Worm (Caenorhabditis elegans) whole organism, young adult: ENCODE measurements around the gene ZC513.14.

ENCODE experiments used
- B0336.3 ChIP-seq: fragments of 200-800 bp; sonication (Bioruptor generic); IDR thresholded peaks from 2 replicates; pipeline ENCODE4 v1.3.6; 2022; ENCODE audit warnings: missing genetic modification characterization, missing compliant biosample characterization
- D2030.7 ChIP-seq: fragments of 200-800 bp; sonication (Bioruptor generic); IDR thresholded peaks from 2 replicates; pipeline ENCODE4 v1.3.6; 2022; ENCODE audit warnings: missing genetic modification reagents, missing genetic modification characterization, missing compliant biosample characterization
- F22D6.2 ChIP-seq: sonication (generic microtip); optimal IDR thresholded peaks from 2 replicates; lab custom pipeline; 2016; ENCODE audit warnings: mild to moderate bottlenecking, missing genetic modification characterization, missing compliant biosample characterization
- F33H1.4 ChIP-seq: fragments of 200-800 bp; sonication (Bioruptor generic); IDR thresholded peaks from 2 replicates; pipeline ENCODE4 v1.3.6; 2022; ENCODE audit warnings: missing genetic modification reagents, missing genetic modification characterization, missing compliant biosample characterization
- F39B2.1 ChIP-seq: fragments of 200-800 bp; sonication (Bioruptor generic); IDR thresholded peaks from 2 replicates; pipeline ENCODE4 v1.3.6; 2022; ENCODE audit warnings: missing genetic modification reagents, missing genetic modification characterization, missing compliant biosample characterization
- F49E8.2 ChIP-seq: sonication (generic microtip); optimal IDR thresholded peaks from 3 replicates; lab custom pipeline; 2017; ENCODE audit warnings: missing genetic modification characterization, mild to moderate bottlenecking, missing compliant biosample characterization, antibody characterized with exemption, moderate library complexity; ENCODE audit not compliant: insufficient read depth
- F52B5.7 ChIP-seq: sonication (generic microtip); optimal IDR thresholded peaks from 2 replicates; lab custom pipeline; 2016; ENCODE audit warnings: mild to moderate bottlenecking, missing genetic modification characterization, missing compliant biosample characterization
- K12H6.12 ChIP-seq: fragments of 200-800 bp; sonication (Bioruptor generic); optimal IDR thresholded peaks from 2 replicates; lab custom pipeline; 2018; ENCODE audit warnings: mild to moderate bottlenecking, missing genetic modification characterization, missing compliant biosample characterization
- ZK185.1 ChIP-seq: sonication (generic microtip); optimal IDR thresholded peaks from 2 replicates; lab custom pipeline; 2016; ENCODE audit warnings: mild to moderate bottlenecking, missing genetic modification characterization, missing compliant biosample characterization; ENCODE audit not compliant: poor library complexity, severe bottlenecking
- ama-1 ChIP-seq, 3 experiments: fragments of 150-350 bp in 1 of 3; sonication (generic microtip) in 2 of 3; optimal IDR thresholded peaks; 2 replicates each; lab custom pipeline; 2014 to 2018; ENCODE audit warnings: missing biosample characterization in 2 of 3, missing genetic modification characterization in 2 of 3, missing genetic modification reagents in 2 of 3
- aptf-2 ChIP-seq: fragments of 200-800 bp; sonication (Bioruptor generic); conservative IDR thresholded peaks from 2 replicates; pipeline ENCODE4 v1.3.6; 2022; ENCODE audit warnings: missing genetic modification reagents, missing genetic modification characterization, missing compliant biosample characterization
- atf-7 ChIP-seq: sonication (generic microtip); optimal IDR thresholded peaks from 2 replicates; lab custom pipeline; 2017; ENCODE audit warnings: mild to moderate bottlenecking, missing genetic modification characterization, missing compliant biosample characterization
- attf-3 ChIP-seq: fragments of 200-800 bp; sonication (Bioruptor generic); conservative IDR thresholded peaks from 2 replicates; pipeline ENCODE4 v1.3.6; 2022; ENCODE audit warnings: missing genetic modification reagents, missing genetic modification characterization, missing compliant biosample characterization
- attf-5 ChIP-seq: fragments of 200-800 bp; sonication (Bioruptor generic); optimal IDR thresholded peaks from 2 replicates; lab custom pipeline; 2018; ENCODE audit warnings: mild to moderate bottlenecking, missing genetic modification characterization, missing compliant biosample characterization
- attf-6 ChIP-seq: fragments of 200-800 bp; sonication (Bioruptor generic); IDR thresholded peaks from 2 replicates; pipeline ENCODE4 v1.3.6; 2022; ENCODE audit warnings: missing genetic modification reagents, missing genetic modification characterization, missing compliant biosample characterization
- bed-1 ChIP-seq: fragments of 200-800 bp; sonication (Bioruptor generic); IDR thresholded peaks from 2 replicates; pipeline ENCODE4 v1.3.6; 2022; ENCODE audit warnings: missing genetic modification reagents, missing genetic modification characterization, missing compliant biosample characterization
- ccch-3 ChIP-seq: fragments of 200-800 bp; sonication (Bioruptor generic); optimal IDR thresholded peaks from 2 replicates; lab custom pipeline; 2018; ENCODE audit warnings: mild to moderate bottlenecking, missing genetic modification characterization, missing compliant biosample characterization
- cebp-1 ChIP-seq, 2 experiments: fragments of 200-800 bp in 1 of 2; sonication (Bioruptor generic) in 1 of 2; sonication (generic microtip) in 1 of 2; IDR thresholded peaks in 1 of 2; optimal IDR thresholded peaks in 1 of 2; 2 replicates each; pipeline versions ENCODE4 v1.3.6 to Lab custom; 2017 to 2022; ENCODE audit warnings: missing compliant biosample characterization in 2 of 2, missing genetic modification characterization in 2 of 2, mild to moderate bottlenecking in 1 of 2, missing genetic modification reagents in 1 of 2, moderate library complexity in 1 of 2
- ceh-27 ChIP-seq: fragments of 200-800 bp; sonication (Bioruptor generic); optimal IDR thresholded peaks from 2 replicates; lab custom pipeline; 2018; ENCODE audit warnings: mild to moderate bottlenecking, missing genetic modification characterization, moderate library complexity, missing compliant biosample characterization
- ceh-40 ChIP-seq: fragments of 200-800 bp; sonication (Bioruptor generic); IDR thresholded peaks from 2 replicates; pipeline ENCODE4 v1.3.6; 2022; ENCODE audit warnings: missing genetic modification characterization, missing compliant biosample characterization
- ceh-58 ChIP-seq: fragments of 200-800 bp; sonication (Bioruptor generic); IDR thresholded peaks from 2 replicates; pipeline ENCODE4 v1.3.6; 2022; ENCODE audit warnings: missing genetic modification characterization, missing compliant biosample characterization
- ceh-91 ChIP-seq: fragments of 200-800 bp; sonication (Bioruptor generic); IDR thresholded peaks from 2 replicates; pipeline ENCODE4 v1.3.6; 2022; ENCODE audit warnings: missing genetic modification reagents, missing genetic modification characterization, missing compliant biosample characterization
- chd-7 ChIP-seq: sonication (generic microtip); optimal IDR thresholded peaks from 2 replicates; lab custom pipeline; 2016; ENCODE audit warnings: mild to moderate bottlenecking, missing genetic modification characterization, moderate library complexity, missing compliant biosample characterization
- efl-1 ChIP-seq: fragments of 150-350 bp; optimal IDR thresholded peaks from 2 replicates; lab custom pipeline; 2014; ENCODE audit warnings: missing biosample characterization, missing genetic modification reagents, missing genetic modification characterization
- egl-18 ChIP-seq: fragments of 200-800 bp; sonication (Bioruptor generic); IDR thresholded peaks from 2 replicates; pipeline ENCODE4 v1.3.6; 2022; ENCODE audit warnings: missing genetic modification reagents, missing genetic modification characterization, missing compliant biosample characterization
- hlh-12 ChIP-seq: sonication (generic microtip); optimal IDR thresholded peaks from 2 replicates; lab custom pipeline; 2016; ENCODE audit warnings: missing genetic modification characterization, missing compliant biosample characterization
- hlh-26 ChIP-seq: fragments of 200-800 bp; sonication (Bioruptor generic); conservative IDR thresholded peaks from 2 replicates; pipeline ENCODE4 v1.3.6; 2022; ENCODE audit warnings: missing genetic modification reagents, missing genetic modification characterization, missing compliant biosample characterization
- hrde-1 ChIP-seq: sonication (generic microtip); optimal IDR thresholded peaks from 2 replicates; lab custom pipeline; 2016; ENCODE audit warnings: missing genetic modification characterization, mild to moderate bottlenecking, missing compliant biosample characterization, moderate library complexity, missing genotype, missing genetic modification reagents, borderline replicate concordance
- hsf-1 ChIP-seq: fragments of 200-800 bp; sonication (Bioruptor generic); IDR thresholded peaks from 2 replicates; pipeline ENCODE4 v1.3.6; 2022; ENCODE audit warnings: missing genetic modification reagents, missing genetic modification characterization, missing compliant biosample characterization
- let-526 ChIP-seq: fragments of 200-800 bp; sonication (Bioruptor generic); IDR thresholded peaks from 2 replicates; pipeline ENCODE4 v1.3.6; 2022; ENCODE audit warnings: missing genetic modification reagents, missing genetic modification characterization, missing compliant biosample characterization
- lin-35 ChIP-seq, 3 experiments: fragments of 150-350 bp in 2 of 3; sonication (generic microtip) in 1 of 3; optimal IDR thresholded peaks; 2 replicates each; lab custom pipeline; 2014 to 2018; ENCODE audit warnings: missing biosample characterization in 3 of 3, missing genetic modification characterization in 3 of 3, missing genetic modification reagents in 3 of 3
- lin-40 ChIP-seq: sonication (generic microtip); optimal IDR thresholded peaks from 2 replicates; lab custom pipeline; 2016; ENCODE audit warnings: missing genetic modification characterization, mild to moderate bottlenecking, missing compliant biosample characterization, missing genotype, missing genetic modification reagents
- lin-54 ChIP-seq: fragments of 200-800 bp; sonication (Bioruptor generic); optimal IDR thresholded peaks from 2 replicates; lab custom pipeline; 2018; ENCODE audit warnings: mild to moderate bottlenecking, missing genetic modification characterization, missing compliant biosample characterization
- madf-8 ChIP-seq: fragments of 200-800 bp; sonication (Bioruptor generic); conservative IDR thresholded peaks from 2 replicates; pipeline ENCODE4 v1.3.6; 2022; ENCODE audit warnings: missing genetic modification reagents, missing genetic modification characterization, missing compliant biosample characterization
- mcd-1 ChIP-seq: fragments of 200-800 bp; sonication (Bioruptor generic); IDR thresholded peaks from 2 replicates; pipeline ENCODE4 v1.3.6; 2022; ENCODE audit warnings: missing genetic modification reagents, missing genetic modification characterization, missing compliant biosample characterization
- nhr-120 ChIP-seq: fragments of 200-800 bp; sonication (Bioruptor generic); IDR thresholded peaks from 2 replicates; pipeline ENCODE4 v1.3.6; 2022; ENCODE audit warnings: missing genetic modification characterization, missing compliant biosample characterization
- nhr-90 ChIP-seq: sonication (generic microtip); optimal IDR thresholded peaks from 2 replicates; lab custom pipeline; 2016; ENCODE audit warnings: missing genotype, mild to moderate bottlenecking, missing genetic modification characterization, missing compliant biosample characterization
- pbrm-1 ChIP-seq: fragments of 200-800 bp; sonication (Bioruptor generic); IDR thresholded peaks from 2 replicates; pipeline ENCODE4 v1.3.6; 2022; ENCODE audit warnings: missing genetic modification reagents, missing genetic modification characterization, missing compliant biosample characterization
- pha-4 ChIP-seq: fragments of 150-350 bp; sonication (generic microtip); optimal IDR thresholded peaks from 2 replicates; lab custom pipeline; 2014; ENCODE audit warnings: missing biosample characterization, missing genetic modification reagents, missing genetic modification characterization
- repo-1 ChIP-seq: sonication (generic microtip); optimal IDR thresholded peaks from 2 replicates; lab custom pipeline; 2017; ENCODE audit warnings: mild to moderate bottlenecking, missing genetic modification characterization, missing compliant biosample characterization
- sdz-38 ChIP-seq: sonication (generic microtip); optimal IDR thresholded peaks from 2 replicates; lab custom pipeline; 2016; ENCODE audit warnings: missing genotype, missing genetic modification characterization, missing compliant biosample characterization
- snpc-1.1 ChIP-seq: sonication (generic microtip); optimal IDR thresholded peaks from 2 replicates; lab custom pipeline; 2017; ENCODE audit warnings: missing genetic modification characterization, mild to moderate bottlenecking, missing compliant biosample characterization, antibody characterized with exemption, moderate library complexity, missing genotype, missing genetic modification reagents; ENCODE audit not compliant: insufficient read depth
- unc-130 ChIP-seq: sonication (generic microtip); optimal IDR thresholded peaks from 2 replicates; lab custom pipeline; 2016; ENCODE audit warnings: missing genetic modification reagents, missing genetic modification characterization, missing compliant biosample characterization
- unc-62 ChIP-seq: fragments of 150-350 bp; optimal IDR thresholded peaks from 2 replicates; lab custom pipeline; 2014; ENCODE audit warnings: missing biosample characterization, missing genetic modification reagents, missing genetic modification characterization
- zfh-2 ChIP-seq: fragments of 200-800 bp; sonication (Bioruptor generic); conservative IDR thresholded peaks from 2 replicates; pipeline ENCODE4 v1.3.6; 2022; ENCODE audit warnings: missing genetic modification reagents, missing genetic modification characterization, missing compliant biosample characterization
- ztf-26 ChIP-seq: sonication (generic microtip); optimal IDR thresholded peaks from 2 replicates; lab custom pipeline; 2017; ENCODE audit warnings: missing genetic modification characterization, missing compliant biosample characterization
- ztf-3 ChIP-seq: fragments of 200-800 bp; sonication (Bioruptor generic); optimal IDR thresholded peaks from 2 replicates; lab custom pipeline; 2018; ENCODE audit warnings: mild to moderate bottlenecking, missing genetic modification characterization, missing compliant biosample characterization

The ZC513.14 gene

ce11 chrV:8028825-8029489 lies 6.9 kb downstream of the ZC513.14 start, which contains the start of gene oma-2 (continued):
- TF ChIP-seq zfh-2 (GFP tag; lab: Robert Waterston, UW) (no peak), ceh-91 (peak; percentile 84), cebp-1 (GFP tag; IDR thresholded peaks at IDR 0.05; lab: Robert Waterston, UW) (no peak), cebp-1 (tag; optimal IDR thresholded peaks at IDR 0.05; lab: Kevin White, UChicago) (no peak), ZK185.1 (tag; lab: Kevin White, UChicago) (peak; percentile 18), B0336.3 (no peak), F22D6.2 (tag; lab: Kevin White, UChicago) (no peak), lin-40 (no peak), attf-6 (GFP tag; lab: Robert Waterston, UW) (no peak), repo-1 (no peak), sdz-38 (tag; lab: Kevin White, UChicago) (no peak), pha-4 (tag; lab: Kevin White, UChicago) (no peak), ceh-27 (GFP tag; lab: Kevin White, UChicago) (no peak), F33H1.4 (peak; percentile 87), nhr-120 (no peak), unc-62 (GFP tag; lab: Kevin White, UChicago) (no peak), ceh-58 (GFP tag; lab: Robert Waterston, UW) (no peak), atf-7 (no peak), D2030.7 (peak; percentile 89), lin-54 (GFP tag; lab: Kevin White, UChicago) (peak; percentile 58), bed-1 (GFP tag; lab: Robert Waterston, UW) (no peak), ztf-3 (GFP tag; lab: Kevin White, UChicago) (no peak), K12H6.12 (no peak), attf-3 (GFP tag; lab: Robert Waterston, UW) (0 out of 2 replicates have a peak, but pooled peaks have one; percentile 21), pbrm-1 (GFP tag; lab: Robert Waterston, UW) (peak; percentile 37; the same call in 1 of the 2 replicates), ceh-40 (GFP tag; lab: Robert Waterston, UW) (no peak), lin-35 (GFP tag; optimal IDR thresholded peaks at IDR 0.05; lab: Kevin White, UChicago) (no peak), F52B5.7 (no peak), efl-1 (GFP tag; lab: Kevin White, UChicago) (peak; percentile 82), hsf-1 (GFP tag; lab: Robert Waterston, UW) (peak; percentile 90), nhr-90 (no peak), snpc-1.1 (tag; lab: Kevin White, UChicago) (peak; percentile 23), hlh-12 (tag; lab: Kevin White, UChicago) (no peak), attf-5 (GFP tag; lab: Kevin White, UChicago) (no peak), unc-130 (GFP tag; lab: Kevin White, UChicago) (no peak), mcd-1 (GFP tag; lab: Robert Waterston, UW) (peak; percentile 47; the same call in 1 of the 2 replicates), aptf-2 (GFP tag; lab: Robert Waterston, UW) (no peak), hlh-26 (GFP tag; lab: Robert Waterston, UW) (no peak), F49E8.2 (tag; lab: Kevin White, UChicago) (peak; percentile 76), ccch-3 (GFP tag; lab: Kevin White, UChicago) (no peak), F39B2.1 (GFP tag; lab: Robert Waterston, UW) (no peak), ztf-26 (no peak), egl-18 (GFP tag; lab: Robert Waterston, UW) (no peak), hrde-1 (tag; lab: Kevin White, UChicago) (no peak), madf-8 (GFP tag; lab: Robert Waterston, UW) (peak; percentile 95), ama-1 (optimal IDR thresholded peaks at IDR 0.05; lab: Kevin White, UChicago) (no peak), ama-1 (GFP tag; optimal IDR thresholded peaks at IDR 0.05; lab: Kevin White, UChicago) (no peak), chd-7 (tag; lab: Kevin White, UChicago) (no peak), let-526 (GFP tag; lab: Robert Waterston, UW) (no peak)
- TF ChIP-seq, all 124 proteins: peak for 34
